Fruit fly (Drosophila melanogaster) whole organism, embryonic: ENCODE results near the gene TrpRS.

ENCODE experiments used
- Ada2b ChIP-seq: fragments of 200-800 bp; sonication (Bioruptor generic); IDR thresholded peaks from 2 replicates; pipeline ENCODE4 v1.3.6; 2022; ENCODE audit warnings: missing biosample characterization, missing genetic modification characterization
- Asciz ChIP-seq: fragments of 200-800 bp; sonication (Bioruptor generic); optimal IDR thresholded peaks from 2 replicates; lab custom pipeline; 2017; ENCODE audit warnings: missing biosample characterization, mild to moderate bottlenecking, missing genetic modification characterization, missing genetic modification reagents
- Atf6 ChIP-seq: fragments of 200-800 bp; sonication (Bioruptor generic); IDR thresholded peaks from 2 replicates; pipeline ENCODE4 v1.3.6; 2022; ENCODE audit warnings: missing biosample characterization, missing genetic modification characterization
- CG11723 ChIP-seq: fragments of 200-800 bp; sonication (Bioruptor generic); optimal IDR thresholded peaks from 2 replicates; lab custom pipeline; 2017; ENCODE audit warnings: missing biosample characterization, mild to moderate bottlenecking, missing genetic modification characterization
- CG13624 ChIP-seq: fragments of 200-800 bp; sonication (Bioruptor generic); optimal IDR thresholded peaks from 2 replicates; lab custom pipeline; 2016; ENCODE audit warnings: missing biosample characterization, missing genetic modification characterization
- CG14965 ChIP-seq: fragments of 200-800 bp; sonication (Bioruptor generic); optimal IDR thresholded peaks from 2 replicates; lab custom pipeline; 2016; ENCODE audit warnings: missing biosample characterization, missing genetic modification characterization, borderline replicate concordance
- CG17829 ChIP-seq: fragments of 200-800 bp; optimal IDR thresholded peaks from 2 replicates; lab custom pipeline; 2019; ENCODE audit warnings: missing biosample characterization, mild to moderate bottlenecking, missing genetic modification characterization, moderate library complexity
- CG18599 ChIP-seq: fragments of 200-800 bp; sonication (Bioruptor generic); optimal IDR thresholded peaks from 3 replicates; lab custom pipeline; 2017; ENCODE audit warnings: missing biosample characterization, missing genetic modification characterization, mild to moderate bottlenecking, moderate library complexity, missing genetic modification reagents
- CG2116 ChIP-seq: fragments of 200-800 bp; sonication (Bioruptor generic); optimal IDR thresholded peaks from 3 replicates; lab custom pipeline; 2018; ENCODE audit warnings: missing biosample characterization, mild to moderate bottlenecking, missing genetic modification characterization
- CG31224 ChIP-seq: fragments of 200-800 bp; sonication (Bioruptor generic); IDR thresholded peaks from 2 replicates; pipeline ENCODE4 v1.3.6; 2022; ENCODE audit warnings: missing biosample characterization, missing genetic modification characterization
- CG3995 ChIP-seq: fragments of 200-800 bp; sonication (Bioruptor generic); optimal IDR thresholded peaks from 3 replicates; lab custom pipeline; 2016; ENCODE audit warnings: missing biosample characterization, missing genetic modification characterization
- CG4404 ChIP-seq: fragments of 200-800 bp; sonication (Bioruptor generic); IDR thresholded peaks from 2 replicates; pipeline ENCODE4 v1.3.6; 2022; ENCODE audit warnings: missing biosample characterization, missing genetic modification characterization
- CG4820 ChIP-seq: fragments of 200-800 bp; sonication (Bioruptor generic); optimal IDR thresholded peaks from 3 replicates; lab custom pipeline; 2016; ENCODE audit warnings: missing biosample characterization, missing genetic modification characterization
- CG5180 ChIP-seq: fragments of 200-800 bp; sonication (Bioruptor generic); optimal IDR thresholded peaks from 3 replicates; lab custom pipeline; 2017; ENCODE audit warnings: missing biosample characterization, missing genetic modification characterization, mild to moderate bottlenecking, moderate library complexity, missing genetic modification reagents
- CG8359 ChIP-seq: fragments of 200-800 bp; sonication (Bioruptor generic); optimal IDR thresholded peaks from 2 replicates; lab custom pipeline; 2017; ENCODE audit warnings: missing biosample characterization, mild to moderate bottlenecking, missing genetic modification characterization, borderline replicate concordance
- CG8924 ChIP-seq: fragments of 200-800 bp; optimal IDR thresholded peaks from 3 replicates; lab custom pipeline; 2019; ENCODE audit warnings: missing biosample characterization, mild to moderate bottlenecking, missing genetic modification characterization, moderate library complexity
- CG9437 ChIP-seq: fragments of 200-800 bp; sonication (Bioruptor generic); optimal IDR thresholded peaks from 2 replicates; lab custom pipeline; 2018; ENCODE audit warnings: missing biosample characterization, mild to moderate bottlenecking, missing genetic modification characterization
- CG9727 ChIP-seq: fragments of 200-800 bp; sonication (Bioruptor generic); optimal IDR thresholded peaks from 3 replicates; lab custom pipeline; 2017; ENCODE audit warnings: missing biosample characterization, mild to moderate bottlenecking, missing genetic modification characterization
- Nf-YC ChIP-seq: fragments of 200-800 bp; optimal IDR thresholded peaks from 3 replicates; lab custom pipeline; 2019; ENCODE audit warnings: missing biosample characterization, mild to moderate bottlenecking, missing genetic modification characterization, moderate library complexity
- Sin3A ChIP-seq: fragments of >200 bp; optimal IDR thresholded peaks from 2 replicates; lab custom pipeline; 2018
- Spps ChIP-seq: fragments of 200-800 bp; sonication (Bioruptor generic); optimal IDR thresholded peaks from 2 replicates; lab custom pipeline; 2018; ENCODE audit warnings: missing biosample characterization, mild to moderate bottlenecking, missing genetic modification characterization
- Sry-δ ChIP-seq: fragments of 200-800 bp; sonication (Bioruptor generic); optimal IDR thresholded peaks from 2 replicates; lab custom pipeline; 2016; ENCODE audit warnings: missing biosample characterization, missing genetic modification characterization
- Stat92E ChIP-seq, 3 experiments: fragments of >200 bp in 2 of 3; fragments of 200-800 bp in 1 of 3; sonication (Bioruptor generic) in 1 of 3; optimal IDR thresholded peaks; 2 replicates each; lab custom pipeline; 2017 to 2019; ENCODE audit warnings: missing biosample characterization in 3 of 3, missing genetic modification characterization in 3 of 3, mild to moderate bottlenecking in 1 of 3, moderate library complexity in 1 of 3
- Trl ChIP-seq, 3 experiments: fragments of >200 bp in 2 of 3; fragments of 200-800 bp in 1 of 3; sonication (Bioruptor generic) in 1 of 3; optimal IDR thresholded peaks; 2 replicates in 1 of 3; 3 replicates in 2 of 3; lab custom pipeline; 2016 to 2017; ENCODE audit warnings: missing biosample characterization in 1 of 3, missing genetic modification characterization in 1 of 3
- Xrp1 ChIP-seq: fragments of 200-800 bp; sonication (Bioruptor generic); IDR thresholded peaks from 2 replicates; pipeline ENCODE4 v1.3.6; 2022; ENCODE audit warnings: missing biosample characterization, missing genetic modification characterization
- btn ChIP-seq: fragments of 200-800 bp; sonication (Bioruptor generic); optimal IDR thresholded peaks from 2 replicates; lab custom pipeline; 2016; ENCODE audit warnings: missing biosample characterization, missing genetic modification characterization
- crol ChIP-seq: fragments of 200-800 bp; sonication (Bioruptor generic); IDR thresholded peaks from 2 replicates; pipeline ENCODE4 v1.3.6; 2022; ENCODE audit warnings: missing biosample characterization, missing genetic modification characterization
- cwo ChIP-seq: fragments of 200-800 bp; sonication (Bioruptor generic); optimal IDR thresholded peaks from 3 replicates; lab custom pipeline; 2017; ENCODE audit warnings: missing biosample characterization, missing genetic modification characterization, mild to moderate bottlenecking, moderate library complexity, missing genetic modification reagents
- danr ChIP-seq: fragments of 200-800 bp; sonication (Bioruptor generic); IDR thresholded peaks from 2 replicates; pipeline ENCODE4 v1.3.6; 2022; ENCODE audit warnings: missing biosample characterization, missing genetic modification characterization
- en ChIP-seq: fragments of 200-800 bp; sonication (Bioruptor generic); optimal IDR thresholded peaks from 2 replicates; lab custom pipeline; 2016; ENCODE audit warnings: missing biosample characterization, missing genetic modification characterization
- esg ChIP-seq: fragments of 200-800 bp; sonication (Bioruptor generic); conservative IDR thresholded peaks from 2 replicates; pipeline ENCODE4 v1.3.6; 2022; ENCODE audit warnings: missing biosample characterization, missing genetic modification characterization
- eve ChIP-seq, 2 experiments: fragments of >200 bp; optimal IDR thresholded peaks; 2 replicates each; lab custom pipeline; 2017; ENCODE audit warnings: missing biosample characterization in 2 of 2, missing genetic modification characterization in 2 of 2
- ewg ChIP-seq: fragments of 200-800 bp; sonication (Bioruptor generic); optimal IDR thresholded peaks from 3 replicates; lab custom pipeline; 2017; ENCODE audit warnings: mild to moderate bottlenecking, missing biosample characterization, missing genetic modification reagents, missing genetic modification characterization
- ken ChIP-seq: fragments of 200-800 bp; sonication (Bioruptor generic); IDR thresholded peaks from 3 replicates; pipeline ENCODE4 v1.3.6; 2022; ENCODE audit warnings: missing biosample characterization, missing genetic modification characterization
- lmd ChIP-seq: fragments of 200-800 bp; sonication (Bioruptor generic); IDR thresholded peaks from 2 replicates; pipeline ENCODE4 v1.3.6; 2022; ENCODE audit warnings: missing biosample characterization, missing genetic modification characterization
- nerfin-1 ChIP-seq: fragments of 200-800 bp; sonication (Bioruptor generic); optimal IDR thresholded peaks from 3 replicates; lab custom pipeline; 2019; ENCODE audit warnings: missing biosample characterization, mild to moderate bottlenecking, missing genetic modification characterization, moderate library complexity
- nerfin-2 ChIP-seq: fragments of 200-800 bp; sonication (Bioruptor generic); IDR thresholded peaks from 2 replicates; pipeline ENCODE4 v1.3.6; 2022; ENCODE audit warnings: missing biosample characterization, missing genetic modification characterization; ENCODE audit not compliant: partially characterized antibody
- pros ChIP-seq: fragments of 200-800 bp; sonication (Bioruptor generic); optimal IDR thresholded peaks from 3 replicates; lab custom pipeline; 2019; ENCODE audit warnings: missing biosample characterization, mild to moderate bottlenecking, missing genetic modification characterization, moderate library complexity
- sim ChIP-seq: fragments of 200-800 bp; sonication (Bioruptor generic); IDR thresholded peaks from 2 replicates; pipeline ENCODE4 v1.3.6; 2022; ENCODE audit warnings: missing biosample characterization, missing genetic modification characterization
- sisA ChIP-seq: fragments of 200-800 bp; sonication (Bioruptor generic); IDR thresholded peaks from 2 replicates; pipeline ENCODE4 v1.3.6; 2022; ENCODE audit warnings: missing biosample characterization, missing genetic modification characterization
- sna ChIP-seq: fragments of 200-800 bp; sonication (Bioruptor generic); IDR thresholded peaks from 2 replicates; pipeline ENCODE4 v1.3.6; 2022; ENCODE audit warnings: missing biosample characterization, missing genetic modification characterization; ENCODE audit not compliant: partially characterized antibody
- sob ChIP-seq: fragments of 200-800 bp; sonication (Bioruptor generic); IDR thresholded peaks from 2 replicates; pipeline ENCODE4 v1.3.6; 2022; ENCODE audit warnings: missing biosample characterization, missing genetic modification characterization
- trh ChIP-seq: fragments of 200-800 bp; sonication (Bioruptor generic); optimal IDR thresholded peaks from 2 replicates; lab custom pipeline; 2016; ENCODE audit warnings: missing biosample characterization, missing genetic modification characterization
- ttk ChIP-seq: fragments of 200-800 bp; sonication (Bioruptor generic); IDR thresholded peaks from 2 replicates; pipeline ENCODE4 v2.1.2; 2022; ENCODE audit warnings: missing biosample characterization, missing genetic modification characterization
- twi ChIP-seq: fragments of 200-800 bp; optimal IDR thresholded peaks from 2 replicates; lab custom pipeline; 2019; ENCODE audit warnings: missing biosample characterization, mild to moderate bottlenecking, missing genetic modification characterization, moderate library complexity
- vnd ChIP-seq: fragments of 200-800 bp; sonication (Bioruptor generic); IDR thresholded peaks from 3 replicates; pipeline ENCODE4 v1.3.6; 2022; ENCODE audit warnings: missing biosample characterization, missing genetic modification characterization; ENCODE audit not compliant: partially characterized antibody
- wor ChIP-seq: fragments of 200-800 bp; sonication (Bioruptor generic); IDR thresholded peaks from 2 replicates; pipeline ENCODE4 v1.3.6; 2022; ENCODE audit warnings: missing biosample characterization, missing genetic modification characterization
- zf30C ChIP-seq: fragments of 200-800 bp; sonication (Bioruptor generic); optimal IDR thresholded peaks from 3 replicates; lab custom pipeline; 2018; ENCODE audit warnings: missing biosample characterization, mild to moderate bottlenecking, missing genetic modification characterization
- zfh1 ChIP-seq: fragments of 200-800 bp; sonication (Bioruptor generic); IDR thresholded peaks from 3 replicates; pipeline ENCODE4 v1.3.6; 2022; ENCODE audit warnings: missing biosample characterization, missing genetic modification characterization

TrpRS gene

DNA sequence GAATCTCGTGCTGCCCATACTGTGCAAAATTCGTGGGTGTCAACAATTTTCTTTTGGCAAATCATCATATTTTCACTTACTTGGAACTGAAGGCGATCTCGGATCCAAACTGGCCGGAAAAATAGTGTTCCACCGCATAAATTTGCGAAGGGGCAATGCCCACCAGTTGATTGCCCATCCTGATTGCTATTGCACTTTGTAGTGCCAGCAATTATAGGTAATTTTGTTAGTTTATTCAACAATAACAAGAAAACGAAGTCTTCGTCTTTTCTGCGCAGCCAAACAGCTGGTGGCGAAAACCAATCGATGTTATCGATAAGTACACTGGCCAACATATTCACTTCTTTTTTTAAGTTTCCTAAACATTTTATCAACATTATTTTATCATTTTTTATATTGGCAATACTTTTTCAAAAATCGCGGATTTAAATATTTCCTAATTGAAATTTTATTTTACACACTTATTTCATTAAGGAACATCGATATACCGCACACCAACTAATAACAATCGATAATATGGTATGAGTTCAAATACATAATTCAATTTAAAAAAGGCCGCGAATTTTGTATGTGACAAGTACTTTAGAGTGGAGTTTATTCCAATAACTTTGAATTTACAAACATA is 21.0 kb downstream of the TrpRS start, which contains the start of gene Vps15 (continued):
- TF ChIP-seq sob (GFP tag; lab: Robert Waterston, UW) (peak; percentile 81), CG9437 (GFP tag; lab: Kevin White, UChicago) (peak; percentile 37), ttk (GFP tag; lab: Robert Waterston, UW) (peak; percentile 67; the same call in 1 of the 2 replicates), eve (GFP tag; optimal IDR thresholded peaks at IDR 0.05; lab: Kevin White, UChicago) (no peak), CG8359 (no peak), pros (GFP tag; lab: Kevin White, UChicago) (no peak), sna (GFP tag; lab: Robert Waterston, UW) (peak; percentile 94), sim (GFP tag; lab: Robert Waterston, UW) (no peak), zf30C (no peak), Ada2b (GFP tag; lab: Robert Waterston, UW) (peak; percentile 60), crol (no peak), esg (peak; percentile 54), nerfin-1 (tag; lab: Kevin White, UChicago) (peak; percentile 74), CG11723 (GFP tag; lab: Kevin White, UChicago) (no peak), en (GFP tag; lab: Kevin White, UChicago) (no peak), CG31224 (GFP tag; lab: Robert Waterston, UW) (no peak), vnd (GFP tag; lab: Robert Waterston, UW) (peak; percentile 84), sisA (no peak; the same call in 1 of the 2 replicates), Trl (optimal IDR thresholded peaks at IDR 0.05; lab: Kevin White, UChicago) (no peak), Trl (GFP tag; optimal IDR thresholded peaks at IDR 0.05; lab: Kevin White, UChicago) (peak; percentile 57), Sin3A (lab: Kevin White, UChicago) (no peak), Nf-YC (tag; lab: Kevin White, UChicago) (peak; percentile 72), zfh1 (GFP tag; lab: Robert Waterston, UW) (peak; percentile 81), Sry-δ (GFP tag; lab: Kevin White, UChicago) (peak; percentile 78), danr (GFP tag; lab: Robert Waterston, UW) (no peak), CG8924 (tag; lab: Kevin White, UChicago) (peak; percentile 82), CG9727 (peak; percentile 72), CG4404 (GFP tag; lab: Robert Waterston, UW) (peak; percentile 43; the same call in 1 of the 2 replicates), Stat92E (GFP tag; optimal IDR thresholded peaks at IDR 0.05; lab: Kevin White, UChicago) (peak in 1 of 3 experiments; percentile 77), nerfin-2 (GFP tag; lab: Robert Waterston, UW) (peak; percentile 84), wor (GFP tag; lab: Robert Waterston, UW) (no peak; the same call in 1 of the 2 replicates), CG5180 (GFP tag; lab: Kevin White, UChicago) (peak; percentile 61), Spps (tag; lab: Kevin White, UChicago) (peak; percentile 51), lmd (GFP tag; lab: Robert Waterston, UW) (peak; percentile 59), btn (GFP tag; lab: Kevin White, UChicago) (no peak), CG3995 (peak; percentile 48), ken (GFP tag; lab: Robert Waterston, UW) (no peak), trh (GFP tag; lab: Kevin White, UChicago) (no peak), CG13624 (GFP tag; lab: Kevin White, UChicago) (peak; percentile 85), CG17829 (peak; percentile 88), Xrp1 (peak; percentile 85), Atf6 (GFP tag; lab: Robert Waterston, UW) (peak; percentile 72), CG14965 (GFP tag; lab: Kevin White, UChicago) (no peak), cwo (GFP tag; lab: Kevin White, UChicago) (peak; percentile 57), CG4820 (GFP tag; lab: Kevin White, UChicago) (peak; percentile 69), CG2116 (GFP tag; lab: Kevin White, UChicago) (peak; percentile 94), twi (peak; percentile 64), CG18599 (GFP tag; lab: Kevin White, UChicago) (peak; percentile 83), ewg (GFP tag; lab: Kevin White, UChicago) (peak; percentile 78), Asciz (GFP tag; lab: Kevin White, UChicago) (peak; percentile 57)
